Worm (Caenorhabditis elegans): ENCODE measurements around the gene nhr-159.

The nhr-159 gene

DNA sequence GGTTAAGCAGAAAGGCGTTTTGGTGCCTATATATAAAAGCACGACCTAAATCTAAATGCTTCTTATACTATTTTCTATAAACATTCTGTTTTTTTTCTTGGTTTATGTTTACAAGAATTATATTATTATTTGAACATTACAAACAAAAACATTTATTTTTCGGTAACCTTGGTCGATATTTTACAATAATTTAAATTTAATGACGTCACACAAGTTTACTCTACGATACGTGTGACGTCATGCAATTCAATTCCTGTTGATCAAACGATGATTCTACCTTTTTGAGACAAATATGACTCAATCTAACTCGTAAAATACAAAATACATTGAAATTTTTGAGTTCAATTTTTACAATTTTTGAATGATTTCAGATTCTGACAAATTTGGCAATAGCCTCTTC lies 17.9 kb upstream of the nhr-159 start:
- TF ChIP-seq snpc-4 (tag; optimal IDR thresholded peaks at IDR 0.05), result no peak
- TF ChIP-seq lsy-2 (tag; optimal IDR thresholded peaks at IDR 0.05), result no peak
- TF ChIP-seq pax-3 (tag; optimal IDR thresholded peaks at IDR 0.05), result no peak
- TF ChIP-seq sup-37 (GFP tag; optimal IDR thresholded peaks at IDR 0.05), result no peak
- TF ChIP-seq ceh-82 (tag; optimal IDR thresholded peaks at IDR 0.05), result no peak
- TF ChIP-seq unc-98 (GFP tag; IDR thresholded peaks at IDR 0.05), result no peak
- TF ChIP-seq nhr-90 (tag; optimal IDR thresholded peaks at IDR 0.05; ENCODE audit: poor library complexity), result no peak

DNA sequence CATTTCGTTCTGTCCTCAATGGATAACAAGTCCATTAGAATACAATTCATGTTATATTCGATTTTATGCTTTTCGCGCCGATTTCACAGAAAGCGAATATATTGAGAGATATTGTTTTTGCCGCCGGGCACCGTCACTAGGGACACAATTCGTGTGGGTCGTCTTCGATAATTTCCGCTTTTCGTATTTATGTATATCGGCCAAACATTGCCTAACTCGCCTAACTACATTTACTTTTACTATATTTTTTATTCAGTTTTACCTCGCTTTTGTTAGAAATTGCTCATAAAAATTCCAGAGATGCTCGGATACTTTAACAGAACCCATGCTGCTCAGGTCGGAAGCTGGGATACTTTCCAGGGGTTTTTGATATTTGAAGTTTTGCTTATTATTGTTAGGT lies 16.5 kb upstream of the nhr-159 start, which contains the start of gene sre-9:
Gene sre-9, plus strand, starts transcription at position 301 of the 400 bp plus-strand sequence.
- TF ChIP-seq elt-2 (tag; optimal IDR thresholded peaks at IDR 0.05) (no peak), unc-30 (tag; optimal IDR thresholded peaks at IDR 0.05) (no peak), lin-15B (tag; optimal IDR thresholded peaks at IDR 0.05) (no peak), pag-3 (tag; optimal IDR thresholded peaks at IDR 0.05; ENCODE audit: borderline replicate concordance, insufficient read depth) (no peak), pax-3 (tag; optimal IDR thresholded peaks at IDR 0.05) (no peak), sox-4 (tag; optimal IDR thresholded peaks at IDR 0.05) (no peak), sup-37 (GFP tag; optimal IDR thresholded peaks at IDR 0.05) (no peak)

DNA sequence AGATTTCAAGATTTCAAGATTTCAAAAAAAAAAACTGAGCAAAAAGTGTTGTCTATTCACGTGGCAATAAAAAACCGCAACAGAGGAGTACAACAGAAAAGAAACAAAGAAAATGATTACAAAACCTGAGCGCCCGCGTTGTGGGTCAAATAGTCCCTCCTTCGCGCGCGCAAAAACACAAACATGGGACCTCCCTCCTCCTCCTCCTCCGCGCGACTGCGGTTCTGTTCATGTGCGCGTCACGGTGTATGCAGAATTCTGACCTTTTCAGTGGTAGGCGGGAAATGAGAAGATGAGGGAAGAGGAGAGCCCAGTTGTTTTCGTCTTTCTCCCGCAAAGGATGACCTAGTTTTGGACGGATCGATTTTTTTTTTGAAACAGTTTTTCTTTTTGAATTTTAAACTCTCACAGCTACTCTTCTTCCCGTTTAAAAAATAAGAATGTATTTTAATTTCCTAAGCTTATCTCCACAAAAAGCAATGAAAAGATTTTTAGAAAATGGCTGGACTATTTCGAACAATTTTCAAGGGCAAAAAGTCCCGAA lies 14.3 kb upstream of the nhr-159 start, which contains the start of gene C17E7.4:
Gene C17E7.4, plus strand, starts transcription at position 494 of the 544 bp plus-strand sequence.
- no peak for TF ChIP-seq snu-23 (GFP tag; optimal IDR thresholded peaks at IDR 0.05)
- TF ChIP-seq lin-15B (tag; optimal IDR thresholded peaks at IDR 0.05), result no peak
- TF ChIP-seq aly-2 (tag; optimal IDR thresholded peaks at IDR 0.05), result no peak
- TF ChIP-seq unc-30 (tag; optimal IDR thresholded peaks at IDR 0.05), result no peak
- TF ChIP-seq lin-35 (GFP tag; optimal IDR thresholded peaks at IDR 0.05), result no peak
- TF ChIP-seq elt-2 (tag; optimal IDR thresholded peaks at IDR 0.05), result no peak
- no peak for TF ChIP-seq mab-9 (GFP tag; IDR thresholded peaks at IDR 0.05)
- TF ChIP-seq C04F5.9 (tag; optimal IDR thresholded peaks at IDR 0.05), result no peak
- no peak for TF ChIP-seq nhr-76 (tag; optimal IDR thresholded peaks at IDR 0.05)
- no peak for TF ChIP-seq ceh-90 (tag; optimal IDR thresholded peaks at IDR 0.05)
- TF ChIP-seq fkh-8 (tag; optimal IDR thresholded peaks at IDR 0.05), result no peak
- no peak for TF ChIP-seq dsc-1 (tag; optimal IDR thresholded peaks at IDR 0.05)
- TF ChIP-seq sup-37 (GFP tag; optimal IDR thresholded peaks at IDR 0.05), result no peak
- no peak for TF ChIP-seq ces-1 (GFP tag; optimal IDR thresholded peaks at IDR 0.05)
- TF ChIP-seq pax-3 (tag; optimal IDR thresholded peaks at IDR 0.05), result no peak
- no peak for TF ChIP-seq hlh-17 (GFP tag; optimal IDR thresholded peaks at IDR 0.05; ENCODE audit: borderline replicate concordance)
- no peak for TF ChIP-seq blmp-1 (tag; optimal IDR thresholded peaks at IDR 0.05)

ce11 chrV:3891919-3892318 lies 13.8 kb upstream of the nhr-159 start, which contains the start of gene C17E7.12:
C17E7.12 (minus strand) TSS chrV:3892019.
- TF ChIP-seq egl-27 (tag; optimal IDR thresholded peaks at IDR 0.05) (no peak), nhr-85 (tag) (no peak), ets-5 (GFP tag; IDR thresholded peaks at IDR 0.05) (no peak), elt-2 (tag; optimal IDR thresholded peaks at IDR 0.05) (no peak), nhr-84 (tag; optimal IDR thresholded peaks at IDR 0.05) (no peak), zip-4 (GFP tag; optimal IDR thresholded peaks at IDR 0.05) (no peak), isw-1 (GFP tag; IDR thresholded peaks at IDR 0.05) (no peak), ceh-63 (GFP tag; optimal IDR thresholded peaks at IDR 0.05) (no peak), ztf-4 (tag; optimal IDR thresholded peaks at IDR 0.05) (no peak), C16A3.4 (tag; optimal IDR thresholded peaks at IDR 0.05) (no peak), nhr-20 (tag; optimal IDR thresholded peaks at IDR 0.05) (no peak), hlh-4 (tag; optimal IDR thresholded peaks at IDR 0.05) (no peak), skn-1 (tag; optimal IDR thresholded peaks at IDR 0.05) (no peak), tlp-1 (tag; optimal IDR thresholded peaks at IDR 0.05) (no peak), lsy-2 (tag; optimal IDR thresholded peaks at IDR 0.05) (no peak), unc-98 (GFP tag; IDR thresholded peaks at IDR 0.05) (no peak), hpl-2 (GFP tag; optimal IDR thresholded peaks at IDR 0.05) (no peak), zag-1 (tag; optimal IDR thresholded peaks at IDR 0.05) (no peak), xbp-1 (tag; optimal IDR thresholded peaks at IDR 0.05) (no peak)

Data from whole organism, L1 larva.